Worm (Caenorhabditis elegans): ENCODE data around the gene C04G6.6.

DNA sequence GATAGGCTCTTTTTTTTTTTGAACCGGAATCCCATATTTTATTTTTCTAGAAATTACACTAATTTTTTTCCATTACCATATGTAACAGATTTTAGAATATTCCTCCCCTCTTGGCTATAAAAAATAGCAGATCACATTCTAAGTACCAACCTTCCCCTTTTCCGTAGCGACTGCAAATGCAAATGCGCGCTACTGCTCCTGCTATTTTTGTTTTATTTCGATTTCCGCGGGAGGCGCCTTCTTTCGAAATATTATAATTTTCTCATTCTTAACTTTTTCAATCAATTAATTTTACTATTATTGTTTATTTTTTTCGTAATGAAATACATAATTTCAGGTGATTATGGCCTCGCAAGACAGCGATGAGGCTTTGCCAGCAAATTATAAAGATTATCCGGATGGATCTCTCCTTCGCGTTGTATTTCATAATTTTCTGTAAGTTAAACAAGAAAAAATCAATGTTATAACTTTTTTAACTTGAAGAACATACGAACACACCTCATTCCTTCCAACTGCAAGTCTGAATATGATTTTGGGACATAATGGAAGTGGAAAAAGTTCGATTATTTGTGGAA, 37.7 kb downstream of the C04G6.6 start, which contains the start of gene smc-5:
- TF ChIP-seq mab-5 (tag; optimal IDR thresholded peaks at IDR 0.05) (no peak), snpc-4 (tag; optimal IDR thresholded peaks at IDR 0.05) (peak; percentile 82), elt-1 (tag; optimal IDR thresholded peaks at IDR 0.05) (no peak), lin-11 (tag; optimal IDR thresholded peaks at IDR 0.05) (peak; percentile 10), unc-62 (GFP tag; optimal IDR thresholded peaks at IDR 0.05) (no peak), nhr-237 (tag; optimal IDR thresholded peaks at IDR 0.05) (no peak), lsy-2 (tag; optimal IDR thresholded peaks at IDR 0.05) (peak; percentile 50 to 88), skn-1 (tag; optimal IDR thresholded peaks at IDR 0.05) (no peak), ama-1 (optimal IDR thresholded peaks at IDR 0.05) (no peak), lin-13 (GFP tag; optimal IDR thresholded peaks at IDR 0.05) (peak; percentile 78)

Data from whole organism, L2 larva.